Worm (Caenorhabditis elegans): Measurements from ENCODE around the gene Y68A4A.10.

DNA sequence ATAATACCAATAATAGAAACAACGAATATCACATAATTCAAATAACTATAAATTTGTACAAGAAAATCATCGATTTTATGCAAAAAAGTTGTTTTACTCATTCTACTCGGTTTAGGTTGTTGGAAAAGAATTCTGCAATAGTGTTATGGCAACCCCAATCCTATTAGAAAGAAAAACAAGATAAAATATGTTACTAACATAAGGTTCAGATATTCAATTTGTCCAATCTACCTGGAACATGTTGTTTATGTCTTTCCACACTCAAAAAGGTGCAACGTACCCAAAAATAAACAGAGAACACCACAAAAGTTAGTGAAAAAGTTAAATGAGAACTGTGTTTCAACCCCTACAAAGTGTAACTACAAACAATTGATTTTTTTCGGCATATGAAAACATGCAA is 31.1 kb upstream of the Y68A4A.10 start, which contains the start of gene srw-51:
- no peak for TF ChIP-seq zim-3 (tag; optimal IDR thresholded peaks at IDR 0.05)
- TF ChIP-seq ceh-58 (GFP tag; IDR thresholded peaks at IDR 0.05): no peak
- TF ChIP-seq ceh-91 (GFP tag; IDR thresholded peaks at IDR 0.05): no peak
- no peak for TF ChIP-seq ama-1 (optimal IDR thresholded peaks at IDR 0.05)
- no peak for TF ChIP-seq ama-1 (GFP tag; optimal IDR thresholded peaks at IDR 0.05)
- no peak for TF ChIP-seq tlf-1 (GFP tag; optimal IDR thresholded peaks at IDR 0.05)
- no peak for TF ChIP-seq sdz-38 (tag; optimal IDR thresholded peaks at IDR 0.05)
- TF ChIP-seq lin-26 (GFP tag; IDR thresholded peaks at IDR 0.05): no peak
- TF ChIP-seq athp-1 (tag; optimal IDR thresholded peaks at IDR 0.05): no peak
- TF ChIP-seq unc-130 (GFP tag; optimal IDR thresholded peaks at IDR 0.05): no peak
- no peak for TF ChIP-seq hlh-26 (GFP tag; conservative IDR thresholded peaks at IDR 0.05)
- TF ChIP-seq madf-3 (GFP tag; IDR thresholded peaks at IDR 0.05): no peak
